Worm (Caenorhabditis elegans): ENCODE data around the gene Y38F1A.1.

The Y38F1A.1 gene

ce11 chrII:12954670-12955069 lies at the start of gene Y38F1A.1, which contains the start of gene Y38F1A.2:
TSS of gene Y38F1A.1 (minus strand) at chrII:12954770.
TSS of gene Y38F1A.2 (plus strand) at chrII:12954958.
- no peak for TF ChIP-seq nhr-237 (tag; optimal IDR thresholded peaks at IDR 0.05)
- TF ChIP-seq blmp-1 (tag; optimal IDR thresholded peaks at IDR 0.05) = no peak

- TF ChIP-seq lsy-2 (tag; optimal IDR thresholded peaks at IDR 0.05) (no peak), mab-5 (tag; optimal IDR thresholded peaks at IDR 0.05) (no peak), lin-32 (GFP tag; optimal IDR thresholded peaks at IDR 0.05) (no peak), nhr-237 (tag; optimal IDR thresholded peaks at IDR 0.05) (no peak), ceh-39 (tag; optimal IDR thresholded peaks at IDR 0.05) (no peak), nhr-2 (tag; optimal IDR thresholded peaks at IDR 0.05) (no peak), hlh-1 (tag; optimal IDR thresholded peaks at IDR 0.05) (no peak), ceh-83 (GFP tag; optimal IDR thresholded peaks at IDR 0.05) (no peak), M03D4.4 (tag; optimal IDR thresholded peaks at IDR 0.05) (no peak), ces-1 (GFP tag; optimal IDR thresholded peaks at IDR 0.05) (no peak), elt-1 (tag; optimal IDR thresholded peaks at IDR 0.05; ENCODE audit: borderline replicate concordance, insufficient read depth) (no peak), ceh-43 (GFP tag; optimal IDR thresholded peaks at IDR 0.05) (no peak), drap-1 (GFP tag; optimal IDR thresholded peaks at IDR 0.05) (no peak), zip-8 (tag; optimal IDR thresholded peaks at IDR 0.05) (no peak), mep-1 (tag; optimal IDR thresholded peaks at IDR 0.05) (no peak), snpc-4 (tag; optimal IDR thresholded peaks at IDR 0.05) (no peak), sem-2 (GFP tag; optimal IDR thresholded peaks at IDR 0.05) (no peak), nhr-28 (tag; optimal IDR thresholded peaks at IDR 0.05) (no peak)
Observed at ce11 chrII:13003244-13003643, 48.7 kb upstream of the Y38F1A.1 start.

DNA sequence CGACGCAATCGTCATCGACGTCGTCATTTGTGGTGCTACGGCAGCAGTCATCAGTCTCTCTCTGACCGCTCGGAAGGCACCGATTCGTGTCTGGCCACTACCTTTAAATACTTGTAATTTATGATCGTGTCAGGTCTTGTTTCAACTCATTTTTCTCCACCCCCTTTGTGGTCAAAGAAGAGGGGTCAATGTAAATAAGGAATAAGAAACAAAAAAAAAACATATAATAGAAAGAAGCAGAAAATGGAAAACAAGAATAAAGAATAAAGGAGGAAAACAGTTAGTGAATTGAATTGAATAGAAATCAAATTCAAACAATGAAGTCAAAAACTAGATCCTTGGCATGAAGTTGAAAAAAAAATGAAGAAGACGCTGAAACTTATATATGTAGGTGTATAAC lies 46.2 kb upstream of the Y38F1A.1 start, which contains the start of gene Y38F1A.8:
Y38F1A.8 (minus strand) TSS at position 101 of the 400 bp plus-strand sequence.
- no peak for TF ChIP-seq unc-39 (tag; optimal IDR thresholded peaks at IDR 0.05)
- TF ChIP-seq drap-1 (GFP tag; optimal IDR thresholded peaks at IDR 0.05) = no peak
- TF ChIP-seq elt-3 (tag; optimal IDR thresholded peaks at IDR 0.05) = no peak
- no peak for TF ChIP-seq lin-13 (tag; optimal IDR thresholded peaks at IDR 0.05)
- TF ChIP-seq lin-32 (GFP tag; optimal IDR thresholded peaks at IDR 0.05) = no peak

- no peak for TF ChIP-seq hlh-1 (tag; optimal IDR thresholded peaks at IDR 0.05)
- TF ChIP-seq nhr-2 (tag; optimal IDR thresholded peaks at IDR 0.05) = no peak
Observed at ce11 chrII:12997413-12997812, 42.8 kb upstream of the Y38F1A.1 start, which contains the start of gene Y38F1A.7. TSS of gene Y38F1A.7 (minus strand) at chrII:12997804.

ce11 chrII:12996249-12996648 lies 41.7 kb upstream of the Y38F1A.1 start, which contains the start of gene hphd-1:
TSS of gene hphd-1 (minus strand) at chrII:12996571.
- no peak for TF ChIP-seq ceh-43 (GFP tag; optimal IDR thresholded peaks at IDR 0.05)
- no peak for TF ChIP-seq cnd-1 (tag; optimal IDR thresholded peaks at IDR 0.05)
- TF ChIP-seq bed-3 (GFP tag; optimal IDR thresholded peaks at IDR 0.05) = no peak
- TF ChIP-seq pha-4 (tag; optimal IDR thresholded peaks at IDR 0.05) = no peak
- no peak for TF ChIP-seq nhr-12 (tag; optimal IDR thresholded peaks at IDR 0.05)
- TF ChIP-seq ham-2 (GFP tag; optimal IDR thresholded peaks at IDR 0.05) = no peak
- TF ChIP-seq nhr-237 (tag; optimal IDR thresholded peaks at IDR 0.05) = no peak
- no peak for TF ChIP-seq mab-5 (tag; optimal IDR thresholded peaks at IDR 0.05)
- no peak for TF ChIP-seq blmp-1 (tag; optimal IDR thresholded peaks at IDR 0.05)
- no peak for TF ChIP-seq unc-39 (tag; optimal IDR thresholded peaks at IDR 0.05)
- no peak for TF ChIP-seq lin-32 (GFP tag; optimal IDR thresholded peaks at IDR 0.05)
- TF ChIP-seq ceh-39 (tag; optimal IDR thresholded peaks at IDR 0.05) = no peak
- TF ChIP-seq M03D4.4 (tag; optimal IDR thresholded peaks at IDR 0.05) = no peak

DNA sequence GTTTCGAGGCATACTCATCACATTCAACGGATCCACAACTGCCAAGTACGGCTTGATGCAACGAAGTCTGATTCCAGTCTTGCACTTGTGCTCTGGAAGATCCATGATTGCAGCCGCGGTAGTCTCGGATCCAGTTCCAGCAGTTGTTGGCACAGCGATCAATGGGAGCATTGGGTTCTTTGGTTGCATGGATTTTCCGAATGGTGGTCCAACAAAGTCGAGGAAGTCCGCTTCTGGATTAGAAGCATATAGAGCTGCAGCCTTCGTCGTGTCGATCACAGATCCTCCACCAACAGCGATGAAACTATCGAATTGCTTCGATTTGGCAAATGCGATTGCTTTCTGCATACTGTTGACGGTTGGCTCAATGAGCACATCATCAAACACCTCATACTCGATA lies 40.8 kb upstream of the Y38F1A.1 start:
- no peak for TF ChIP-seq nhr-2 (tag; optimal IDR thresholded peaks at IDR 0.05)
- TF ChIP-seq sem-2 (GFP tag; optimal IDR thresholded peaks at IDR 0.05) = no peak
- TF ChIP-seq M03D4.4 (tag; optimal IDR thresholded peaks at IDR 0.05) = no peak
- no peak for TF ChIP-seq ces-1 (GFP tag; optimal IDR thresholded peaks at IDR 0.05)
- no peak for TF ChIP-seq unc-62 (GFP tag; optimal IDR thresholded peaks at IDR 0.05)
- TF ChIP-seq lsy-2 (tag; optimal IDR thresholded peaks at IDR 0.05) = no peak
- TF ChIP-seq tbx-8 (GFP tag; optimal IDR thresholded peaks at IDR 0.05) = no peak
- no peak for TF ChIP-seq snpc-4 (tag; optimal IDR thresholded peaks at IDR 0.05)
- no peak for TF ChIP-seq lin-13 (tag; optimal IDR thresholded peaks at IDR 0.05)
- TF ChIP-seq nhr-12 (tag; optimal IDR thresholded peaks at IDR 0.05) = no peak
- no peak for TF ChIP-seq lin-32 (GFP tag; optimal IDR thresholded peaks at IDR 0.05)
- TF ChIP-seq mep-1 (tag; optimal IDR thresholded peaks at IDR 0.05) = no peak
- no peak for TF ChIP-seq ceh-43 (GFP tag; optimal IDR thresholded peaks at IDR 0.05)
- no peak for TF ChIP-seq nhr-28 (tag; optimal IDR thresholded peaks at IDR 0.05)
